Worm (Caenorhabditis elegans) whole organism, L2 larva: ENCODE measurements around the gene npp-16.

Experiments
- elt-3 ChIP-seq: sonication (generic microtip); optimal IDR thresholded peaks from 2 replicates; lab custom pipeline; 2017; ENCODE audit warnings: missing biosample characterization, missing genetic modification characterization
- fos-1 ChIP-seq: fragments of 150-350 bp; optimal IDR thresholded peaks from 2 replicates; lab custom pipeline; 2014; ENCODE audit warnings: missing biosample characterization, missing genetic modification characterization
- nhr-237 ChIP-seq: fragments of 150-350 bp; optimal IDR thresholded peaks from 2 replicates; lab custom pipeline; 2014; ENCODE audit warnings: missing biosample characterization, missing genetic modification characterization
- nhr-25 ChIP-seq: fragments of 150-350 bp; sonication (generic microtip); optimal IDR thresholded peaks from 3 replicates; lab custom pipeline; 2014; ENCODE audit warnings: missing biosample characterization, missing genetic modification characterization
- unc-39 ChIP-seq: fragments of 150-350 bp; optimal IDR thresholded peaks from 2 replicates; lab custom pipeline; 2014; ENCODE audit warnings: missing biosample characterization, missing genetic modification characterization

ce11 chrIII:11900022-11900421, 15.7 kb upstream of the npp-16 start:
- no peak for TF ChIP-seq fos-1
- no peak for TF ChIP-seq elt-3 (tag; lab: Kevin White, UChicago)
- TF ChIP-seq unc-39 (tag; lab: Kevin White, UChicago): no peak
- no peak for TF ChIP-seq nhr-25
- no peak for TF ChIP-seq nhr-237 (tag; lab: Kevin White, UChicago)
